Worm (Caenorhabditis elegans) whole organism, L1 larva: ENCODE results near the gene grd-9.

Source experiments
- alr-1 ChIP-seq: fragments of 200-800 bp; sonication (Bioruptor generic); optimal IDR thresholded peaks from 2 replicates; lab custom pipeline; 2018; ENCODE audit warnings: borderline replicate concordance, mild to moderate bottlenecking, missing genetic modification characterization, missing compliant biosample characterization
- ama-1 ChIP-seq: fragments of 150-350 bp; optimal IDR thresholded peaks from 2 replicates; lab custom pipeline; 2014
- ces-1 ChIP-seq: fragments of 150-350 bp; optimal IDR thresholded peaks from 2 replicates; lab custom pipeline; 2014; ENCODE audit warnings: missing biosample characterization, missing genetic modification reagents, missing genetic modification characterization
- egl-27 ChIP-seq, 2 experiments: fragments of 150-350 bp in 1 of 2; sonication (generic microtip); optimal IDR thresholded peaks; 3 replicates each; lab custom pipeline; 2017 to 2018; ENCODE audit warnings: missing biosample characterization in 2 of 2, missing genetic modification characterization in 2 of 2, missing genetic modification reagents in 2 of 2
- isw-1 ChIP-seq: fragments of 200-800 bp; sonication (Bioruptor generic); IDR thresholded peaks from 2 replicates; pipeline ENCODE4 v1.3.6; 2022; ENCODE audit warnings: missing genetic modification characterization, missing compliant biosample characterization
- lin-13 ChIP-seq: fragments of 150-350 bp; optimal IDR thresholded peaks from 2 replicates; lab custom pipeline; 2014; ENCODE audit warnings: missing biosample characterization, missing genetic modification reagents, missing genetic modification characterization
- nhr-47 ChIP-seq: sonication (generic microtip); optimal IDR thresholded peaks from 2 replicates; lab custom pipeline; 2016; ENCODE audit warnings: mild to moderate bottlenecking, missing genetic modification characterization, moderate library complexity, missing compliant biosample characterization
- nhr-77 ChIP-seq: fragments of 150-350 bp; optimal IDR thresholded peaks from 2 replicates; lab custom pipeline; 2014; ENCODE audit warnings: missing biosample characterization, missing genetic modification characterization
- pqm-1 ChIP-seq: sonication (generic microtip); optimal IDR thresholded peaks from 3 replicates; lab custom pipeline; 2017; ENCODE audit warnings: missing biosample characterization, missing genetic modification characterization
- rnt-1 ChIP-seq: sonication (generic microtip); optimal IDR thresholded peaks from 2 replicates; lab custom pipeline; 2016; ENCODE audit warnings: mild to moderate bottlenecking, missing genetic modification characterization, moderate library complexity, missing compliant biosample characterization
- unc-130 ChIP-seq: fragments of 150-350 bp; optimal IDR thresholded peaks from 2 replicates; lab custom pipeline; 2017; ENCODE audit warnings: missing biosample characterization, missing genetic modification characterization, inconsistent platforms
- unc-62 ChIP-seq: fragments of 150-350 bp; optimal IDR thresholded peaks from 2 replicates; lab custom pipeline; 2014; ENCODE audit warnings: missing biosample characterization, missing genetic modification reagents, missing genetic modification characterization

ce11 chrV:5882429-5882828, 12.7 kb upstream of the grd-9 start:
- TF ChIP-seq lin-13 (GFP tag; lab: Kevin White, UChicago): no peak
- TF ChIP-seq nhr-47 (tag; lab: Kevin White, UChicago): no peak
- TF ChIP-seq rnt-1 (tag; lab: Kevin White, UChicago): no peak
- TF ChIP-seq egl-27 (tag; optimal IDR thresholded peaks at IDR 0.05; lab: Kevin White, UChicago): no peak
- TF ChIP-seq unc-62: no peak
- no peak for TF ChIP-seq pqm-1 (tag; lab: Kevin White, UChicago)
- TF ChIP-seq unc-130 (tag; lab: Kevin White, UChicago): no peak
- no peak for TF ChIP-seq isw-1 (GFP tag; lab: Robert Waterston, UW)
- TF ChIP-seq nhr-77 (tag; lab: Kevin White, UChicago): no peak
- TF ChIP-seq ces-1 (GFP tag; lab: Kevin White, UChicago): no peak
- TF ChIP-seq alr-1 (tag; lab: Kevin White, UChicago): no peak
- TF ChIP-seq ama-1 (lab: Kevin White, UChicago): no peak
